Fruit fly (Drosophila melanogaster) whole organism, embryonic: ENCODE measurements around the gene CG10226.

Source experiments
- B-H2 ChIP-seq: fragments of 200-800 bp; sonication (Bioruptor generic); optimal IDR thresholded peaks from 2 replicates; lab custom pipeline; 2018; ENCODE audit warnings: missing biosample characterization, mild to moderate bottlenecking, missing genetic modification characterization
- CG10274 ChIP-seq: fragments of 200-800 bp; sonication (Bioruptor generic); optimal IDR thresholded peaks from 3 replicates; lab custom pipeline; 2017; ENCODE audit warnings: missing biosample characterization, mild to moderate bottlenecking, missing genetic modification characterization
- CG10366 ChIP-seq: fragments of 200-800 bp; sonication (Bioruptor generic); IDR thresholded peaks from 2 replicates; pipeline ENCODE4 v1.3.6; 2022; ENCODE audit warnings: missing biosample characterization, missing genetic modification characterization
- CG12155 ChIP-seq: fragments of 200-800 bp; sonication (Bioruptor generic); optimal IDR thresholded peaks from 3 replicates; lab custom pipeline; 2016; ENCODE audit warnings: missing biosample characterization, missing genetic modification characterization
- CG12744 ChIP-seq: fragments of 200-800 bp; sonication (Bioruptor generic); optimal IDR thresholded peaks from 2 replicates; lab custom pipeline; 2016; ENCODE audit warnings: missing biosample characterization, missing genetic modification characterization
- CG13894 ChIP-seq: fragments of 200-800 bp; sonication (Bioruptor generic); optimal IDR thresholded peaks from 3 replicates; lab custom pipeline; 2018; ENCODE audit warnings: missing biosample characterization, mild to moderate bottlenecking, missing genetic modification characterization, moderate library complexity
- CG17186 ChIP-seq: fragments of 200-800 bp; sonication (Bioruptor generic); optimal IDR thresholded peaks from 3 replicates; lab custom pipeline; 2017; ENCODE audit warnings: missing biosample characterization, missing genetic modification reagents, missing genetic modification characterization
- CG2202 ChIP-seq: fragments of 200-800 bp; sonication (Bioruptor generic); optimal IDR thresholded peaks from 2 replicates; lab custom pipeline; 2018; ENCODE audit warnings: missing biosample characterization, mild to moderate bottlenecking, missing genetic modification characterization
- CG31388 ChIP-seq: fragments of 200-800 bp; sonication (Bioruptor generic); optimal IDR thresholded peaks from 2 replicates; lab custom pipeline; 2016; ENCODE audit warnings: missing biosample characterization, missing genetic modification characterization
- CG31441 ChIP-seq: fragments of 200-800 bp; sonication (Bioruptor generic); IDR thresholded peaks from 2 replicates; pipeline ENCODE4 v1.3.6; 2022; ENCODE audit warnings: missing biosample characterization, missing genetic modification characterization
- CG3726 ChIP-seq: fragments of 200-800 bp; sonication (Bioruptor generic); IDR thresholded peaks from 3 replicates; pipeline ENCODE4, ENCODE4 v1.3.6; 2022; ENCODE audit warnings: missing biosample characterization, missing genetic modification characterization
- CG43689 ChIP-seq: fragments of 200-800 bp; sonication (Bioruptor generic); IDR thresholded peaks from 2 replicates; pipeline ENCODE4 v1.3.6; 2022; ENCODE audit warnings: missing biosample characterization, missing genetic modification characterization
- CG4404 ChIP-seq: fragments of 200-800 bp; sonication (Bioruptor generic); IDR thresholded peaks from 2 replicates; pipeline ENCODE4 v1.3.6; 2022; ENCODE audit warnings: missing biosample characterization, missing genetic modification characterization
- CG8944 ChIP-seq: fragments of 200-800 bp; sonication (Bioruptor generic); optimal IDR thresholded peaks from 3 replicates; lab custom pipeline; 2016; ENCODE audit warnings: missing biosample characterization, missing genetic modification characterization
- CHES-1-like ChIP-seq: fragments of 200-800 bp; sonication (Bioruptor generic); optimal IDR thresholded peaks from 2 replicates; lab custom pipeline; 2016; ENCODE audit warnings: missing biosample characterization, missing genetic modification characterization
- Chrac-16 ChIP-seq: fragments of 200-800 bp; sonication (Bioruptor generic); optimal IDR thresholded peaks from 3 replicates; lab custom pipeline; 2016; ENCODE audit warnings: missing biosample characterization, missing genetic modification characterization
- Dip2 ChIP-seq: fragments of 200-800 bp; sonication (Bioruptor generic); IDR thresholded peaks from 2 replicates; pipeline ENCODE4 v1.3.6; 2022; ENCODE audit warnings: missing biosample characterization, missing genetic modification characterization
- Ets97D ChIP-seq: fragments of 200-800 bp; sonication (Bioruptor generic); optimal IDR thresholded peaks from 3 replicates; lab custom pipeline; 2016; ENCODE audit warnings: missing biosample characterization, missing genetic modification characterization
- Hr51 ChIP-seq, 2 experiments: fragments of 200-800 bp; sonication (Bioruptor generic); optimal IDR thresholded peaks; 2 replicates in 1 of 2; 3 replicates in 1 of 2; lab custom pipeline; 2016 to 2018; ENCODE audit warnings: missing biosample characterization in 2 of 2, missing genetic modification characterization in 2 of 2, mild to moderate bottlenecking in 1 of 2, moderate library complexity in 1 of 2
- Hr78 ChIP-seq, 2 experiments: fragments of 200-800 bp in 1 of 2; fragments of >200 bp in 1 of 2; sonication (Bioruptor generic) in 1 of 2; optimal IDR thresholded peaks; 2 replicates each; lab custom pipeline; 2017 to 2019; ENCODE audit warnings: missing biosample characterization in 2 of 2, missing genetic modification characterization in 2 of 2, mild to moderate bottlenecking in 1 of 2, moderate library complexity in 1 of 2
- Mad ChIP-seq: fragments of 200-800 bp; sonication (Bioruptor generic); optimal IDR thresholded peaks from 2 replicates; lab custom pipeline; 2016; ENCODE audit warnings: missing biosample characterization, missing genetic modification characterization
- NC2α ChIP-seq: fragments of 200-800 bp; sonication (Bioruptor generic); optimal IDR thresholded peaks from 2 replicates; lab custom pipeline; 2016; ENCODE audit warnings: missing biosample characterization, missing genetic modification characterization
- NC2β ChIP-seq: fragments of 200-800 bp; sonication (Bioruptor generic); optimal IDR thresholded peaks from 2 replicates; lab custom pipeline; 2016; ENCODE audit warnings: missing biosample characterization, missing genetic modification characterization
- Nf-YA ChIP-seq: fragments of 200-800 bp; sonication (Bioruptor generic); IDR thresholded peaks from 2 replicates; pipeline ENCODE4 v1.3.6; 2022; ENCODE audit warnings: missing biosample characterization, missing genetic modification characterization
- Six4 ChIP-seq: fragments of 200-800 bp; sonication (Bioruptor generic); optimal IDR thresholded peaks from 2 replicates; lab custom pipeline; 2016; ENCODE audit warnings: missing biosample characterization, missing genetic modification characterization
- Ssrp ChIP-seq: fragments of 200-800 bp; sonication (Bioruptor generic); optimal IDR thresholded peaks from 2 replicates; lab custom pipeline; 2018; ENCODE audit warnings: missing biosample characterization, mild to moderate bottlenecking, missing genetic modification characterization, moderate library complexity
- Usf ChIP-seq: fragments of 200-800 bp; sonication (Bioruptor generic); optimal IDR thresholded peaks from 2 replicates; lab custom pipeline; 2017; ENCODE audit warnings: missing genotype, missing biosample characterization, missing genetic modification characterization
- YL-1 ChIP-seq: fragments of 200-800 bp; sonication (Bioruptor generic); optimal IDR thresholded peaks from 3 replicates; lab custom pipeline; 2017; ENCODE audit warnings: missing biosample characterization, mild to moderate bottlenecking, missing genetic modification characterization
- ac ChIP-seq: fragments of 200-800 bp; sonication (Bioruptor generic); optimal IDR thresholded peaks from 3 replicates; lab custom pipeline; 2017; ENCODE audit warnings: missing biosample characterization, mild to moderate bottlenecking, missing genetic modification characterization
- bigmax ChIP-seq: fragments of 200-800 bp; sonication (Bioruptor generic); optimal IDR thresholded peaks from 2 replicates; lab custom pipeline; 2018; ENCODE audit warnings: missing biosample characterization, mild to moderate bottlenecking, missing genetic modification characterization
- cas ChIP-seq: fragments of 200-800 bp; sonication (Bioruptor generic); IDR thresholded peaks from 2 replicates; pipeline ENCODE4 v1.3.6; 2022; ENCODE audit warnings: missing biosample characterization, missing genetic modification characterization
- caup ChIP-seq: fragments of 200-800 bp; sonication (Bioruptor generic); optimal IDR thresholded peaks from 3 replicates; lab custom pipeline; 2017; ENCODE audit warnings: missing biosample characterization, mild to moderate bottlenecking, missing genetic modification characterization, moderate library complexity; ENCODE audit not compliant: severe bottlenecking
- chinmo ChIP-seq: fragments of 200-800 bp; sonication (Bioruptor generic); IDR thresholded peaks from 4 replicates; pipeline ENCODE4 v1.3.6; 2022; ENCODE audit warnings: missing biosample characterization, missing genetic modification characterization; ENCODE audit not compliant: partially characterized antibody
- crc ChIP-seq: fragments of 200-800 bp; sonication (Bioruptor generic); optimal IDR thresholded peaks from 2 replicates; lab custom pipeline; 2016; ENCODE audit warnings: missing biosample characterization, missing genetic modification characterization
- dm ChIP-seq: fragments of 200-800 bp; sonication (Bioruptor generic); optimal IDR thresholded peaks from 3 replicates; lab custom pipeline; 2016; ENCODE audit warnings: missing biosample characterization, missing genetic modification characterization
- gce ChIP-seq: fragments of 200-800 bp; sonication (Bioruptor generic); IDR thresholded peaks from 3 replicates; pipeline ENCODE4 v1.3.6; 2022; ENCODE audit warnings: missing biosample characterization, missing genetic modification characterization
- gcm2 ChIP-seq: fragments of 200-800 bp; sonication (Bioruptor generic); optimal IDR thresholded peaks from 2 replicates; lab custom pipeline; 2016; ENCODE audit warnings: missing biosample characterization, missing genetic modification characterization
- hbn ChIP-seq: fragments of 200-800 bp; sonication (Bioruptor generic); IDR thresholded peaks from 2 replicates; pipeline ENCODE4 v1.3.6; 2022; ENCODE audit warnings: missing biosample characterization, missing genetic modification characterization; ENCODE audit not compliant: partially characterized antibody
- kni ChIP-seq: fragments of 200-800 bp; sonication (Bioruptor generic); optimal IDR thresholded peaks from 3 replicates; lab custom pipeline; 2017; ENCODE audit warnings: mild to moderate bottlenecking, missing biosample characterization, missing genetic modification reagents, missing genetic modification characterization
- knrl ChIP-seq: fragments of 200-800 bp; sonication (Bioruptor generic); IDR thresholded peaks from 3 replicates; pipeline ENCODE4 v1.3.6; 2022; ENCODE audit warnings: missing biosample characterization, missing genetic modification characterization; ENCODE audit not compliant: partially characterized antibody
- odd ChIP-seq: fragments of 200-800 bp; sonication (Bioruptor generic); optimal IDR thresholded peaks from 2 replicates; lab custom pipeline; 2017; ENCODE audit warnings: missing biosample characterization, mild to moderate bottlenecking, missing genetic modification characterization
- salm ChIP-seq: fragments of 200-800 bp; sonication (Bioruptor generic); optimal IDR thresholded peaks from 2 replicates; lab custom pipeline; 2018; ENCODE audit warnings: missing biosample characterization, mild to moderate bottlenecking, missing genetic modification characterization
- sd ChIP-seq: fragments of 200-800 bp; sonication (Bioruptor generic); optimal IDR thresholded peaks from 3 replicates; lab custom pipeline; 2018; ENCODE audit warnings: missing biosample characterization, mild to moderate bottlenecking, missing genetic modification characterization, moderate library complexity
- sisA ChIP-seq: fragments of 200-800 bp; sonication (Bioruptor generic); IDR thresholded peaks from 2 replicates; pipeline ENCODE4 v1.3.6; 2022; ENCODE audit warnings: missing biosample characterization, missing genetic modification characterization
- ttk ChIP-seq: fragments of 200-800 bp; sonication (Bioruptor generic); IDR thresholded peaks from 2 replicates; pipeline ENCODE4 v2.1.2; 2022; ENCODE audit warnings: missing biosample characterization, missing genetic modification characterization
- twi ChIP-seq: fragments of 200-800 bp; optimal IDR thresholded peaks from 2 replicates; lab custom pipeline; 2019; ENCODE audit warnings: missing biosample characterization, mild to moderate bottlenecking, missing genetic modification characterization, moderate library complexity
- vnd ChIP-seq: fragments of 200-800 bp; sonication (Bioruptor generic); IDR thresholded peaks from 3 replicates; pipeline ENCODE4 v1.3.6; 2022; ENCODE audit warnings: missing biosample characterization, missing genetic modification characterization; ENCODE audit not compliant: partially characterized antibody
- vvl ChIP-seq: fragments of 200-800 bp; sonication (Bioruptor generic); IDR thresholded peaks from 2 replicates; pipeline ENCODE4 v1.3.6; 2022; ENCODE audit warnings: missing biosample characterization, missing genetic modification characterization

CG10226 gene

dm6 chr3L:6256408-6257188 lies 16.7 kb upstream of the CG10226 start, which contains the start of gene Best2 (continued):
- TF ChIP-seq sisA (GFP tag; lab: Robert Waterston, UW) (peak; percentile 93), dm (GFP tag; lab: Kevin White, UChicago) (peak; percentile 36), caup (peak; percentile 79), knrl (GFP tag; lab: Robert Waterston, UW) (0 out of 3 replicates have a peak, but pooled peaks have one; percentile 30), odd (peak; percentile 82), chinmo (GFP tag; lab: Robert Waterston, UW) (peak; percentile 78; the same call in 3 of the 4 replicates), bigmax (GFP tag; lab: Kevin White, UChicago) (no peak), CG4404 (peak; percentile 89), CG43689 (GFP tag; lab: Robert Waterston, UW) (peak; percentile 81), ac (GFP tag; lab: Kevin White, UChicago) (no peak), Usf (GFP tag; lab: Kevin White, UChicago) (peak; percentile 75), ttk (GFP tag; lab: Robert Waterston, UW) (peak; percentile 90), CG8944 (GFP tag; lab: Kevin White, UChicago) (peak; percentile 72), kni (peak; percentile 71), CG10366 (GFP tag; lab: Robert Waterston, UW) (peak; percentile 89), hbn (GFP tag; lab: Robert Waterston, UW) (no peak), Hr51 (GFP tag; optimal IDR thresholded peaks at IDR 0.05; lab: Kevin White, UChicago) (peak; percentile 75 to 90), Ets97D (GFP tag; lab: Kevin White, UChicago) (peak; percentile 28), gcm2 (GFP tag; lab: Kevin White, UChicago) (no peak), salm (tag; lab: Kevin White, UChicago) (peak; percentile 62), Nf-YA (GFP tag; lab: Robert Waterston, UW) (peak; percentile 79), CG12155 (GFP tag; lab: Kevin White, UChicago) (peak; percentile 72), CG17186 (GFP tag; lab: Kevin White, UChicago) (no peak), CG31388 (GFP tag; lab: Kevin White, UChicago) (peak; percentile 39), CHES-1-like (GFP tag; lab: Kevin White, UChicago) (peak; percentile 82), YL-1 (peak; percentile 47), twi (tag; lab: Kevin White, UChicago) (peak; percentile 79), NC2α (GFP tag; lab: Kevin White, UChicago) (peak; percentile 4), Hr78 (GFP tag; optimal IDR thresholded peaks at IDR 0.05; lab: Kevin White, UChicago) (peak in 1 of 2 experiments; percentile 91), CG12744 (GFP tag; lab: Kevin White, UChicago) (peak; percentile 48)

- TF ChIP-seq cas (GFP tag; lab: Robert Waterston, UW) (no peak), B-H2 (GFP tag; lab: Kevin White, UChicago) (no peak), CG2202 (tag; lab: Kevin White, UChicago) (no peak), gce (no peak), crc (GFP tag; lab: Kevin White, UChicago) (no peak), CG31441 (GFP tag; lab: Robert Waterston, UW) (no peak), CG10274 (peak; percentile 18), Mad (GFP tag; lab: Kevin White, UChicago) (no peak), Dip2 (no peak), chinmo (GFP tag; lab: Robert Waterston, UW) (peak; percentile 72; the same call in 1 of the 4 replicates), Six4 (no peak), sd (tag; lab: Kevin White, UChicago) (peak; percentile 92), CG3726 (GFP tag; lab: Robert Waterston, UW) (no peak), vnd (GFP tag; lab: Robert Waterston, UW) (no peak), CG13894 (peak; percentile 37), Chrac-16 (GFP tag; lab: Kevin White, UChicago) (no peak), vvl (GFP tag; lab: Robert Waterston, UW) (no peak), NC2β (GFP tag; lab: Kevin White, UChicago) (no peak), Ssrp (no peak)
Measured at dm6 chr3L:6254427-6255105, 14.7 kb upstream of the CG10226 start.
